Worm (Caenorhabditis elegans) whole organism, early embryonic: ENCODE data around the gene F23H11.5.

Experiments
- B0310.2 ChIP-seq: sonication (generic microtip); optimal IDR thresholded peaks from 2 replicates; lab custom pipeline; 2016; ENCODE audit warnings: mild to moderate bottlenecking, missing genetic modification characterization, missing compliant biosample characterization
- F13C5.2 ChIP-seq: sonication (generic microtip); optimal IDR thresholded peaks from 2 replicates; lab custom pipeline; 2017; ENCODE audit warnings: mild to moderate bottlenecking, missing genetic modification characterization, inconsistent platforms, missing compliant biosample characterization
- aly-1 ChIP-seq: sonication (generic microtip); optimal IDR thresholded peaks from 2 replicates; lab custom pipeline; 2016; ENCODE audit warnings: missing genetic modification characterization, missing compliant biosample characterization
- ama-1 ChIP-seq: fragments of 150-350 bp; optimal IDR thresholded peaks from 2 replicates; lab custom pipeline; 2014
- ceh-13 ChIP-seq: fragments of 200-800 bp; sonication (Bioruptor generic); optimal IDR thresholded peaks from 2 replicates; lab custom pipeline; 2018; ENCODE audit warnings: mild to moderate bottlenecking, missing genetic modification characterization, missing compliant biosample characterization
- ceh-36 ChIP-seq: sonication (generic microtip); optimal IDR thresholded peaks from 2 replicates; lab custom pipeline; 2016; ENCODE audit warnings: missing genetic modification characterization, inconsistent platforms, missing compliant biosample characterization
- ets-7 ChIP-seq: sonication (generic microtip); optimal IDR thresholded peaks from 2 replicates; lab custom pipeline; 2016; ENCODE audit warnings: missing genotype, missing genetic modification characterization, missing compliant biosample characterization
- flt-1 ChIP-seq: fragments of 200-800 bp; sonication (Bioruptor generic); IDR thresholded peaks from 2 replicates; pipeline ENCODE4 v1.3.6; 2022; ENCODE audit warnings: missing genetic modification characterization, missing compliant biosample characterization
- hmbx-1 ChIP-seq: sonication (generic microtip); optimal IDR thresholded peaks from 2 replicates; lab custom pipeline; 2016; ENCODE audit warnings: mild to moderate bottlenecking, missing genetic modification characterization, missing compliant biosample characterization
- hmg-4 ChIP-seq: fragments of 200-800 bp; sonication (Bioruptor generic); optimal IDR thresholded peaks from 2 replicates; lab custom pipeline; 2018; ENCODE audit warnings: mild to moderate bottlenecking, missing genetic modification characterization, missing compliant biosample characterization
- hnd-1 ChIP-seq: sonication (generic microtip); optimal IDR thresholded peaks from 2 replicates; lab custom pipeline; 2016; ENCODE audit warnings: missing genetic modification characterization, missing compliant biosample characterization
- pes-1 ChIP-seq: fragments of 200-800 bp; sonication (Bioruptor generic); IDR thresholded peaks from 2 replicates; pipeline ENCODE4 v1.3.6; 2022; ENCODE audit warnings: missing genetic modification reagents, missing genetic modification characterization, missing compliant biosample characterization
- scrt-1 ChIP-seq: fragments of 200-800 bp; sonication (Bioruptor generic); IDR thresholded peaks from 2 replicates; pipeline ENCODE4 v1.3.6; 2022; ENCODE audit warnings: missing genetic modification characterization, missing compliant biosample characterization
- sea-1 ChIP-seq: fragments of 200-800 bp; sonication (Bioruptor generic); conservative IDR thresholded peaks from 2 replicates; pipeline ENCODE4 v1.3.6; 2022; ENCODE audit warnings: missing genetic modification characterization, missing compliant biosample characterization
- tbx-11 ChIP-seq: fragments of 200-800 bp; sonication (Bioruptor generic); IDR thresholded peaks from 2 replicates; pipeline ENCODE4 v1.3.6; 2022; ENCODE audit warnings: missing genetic modification characterization, missing compliant biosample characterization
- tbx-37 ChIP-seq: fragments of 200-800 bp; sonication (Bioruptor generic); conservative IDR thresholded peaks from 2 replicates; pipeline ENCODE4 v1.3.6; 2022; ENCODE audit warnings: missing genetic modification reagents, missing genetic modification characterization, missing compliant biosample characterization
- tra-4 ChIP-seq: sonication (generic microtip); optimal IDR thresholded peaks from 2 replicates; lab custom pipeline; 2017; ENCODE audit warnings: missing genetic modification characterization, missing compliant biosample characterization

F23H11.5 gene

ce11 chrIII:879634-880033 is 30.8 kb downstream of the F23H11.5 start, which contains the start of the genes T24C4.5 and ucr-2.3:
Gene T24C4.5, minus strand, starts transcription at chrIII:879734.
Gene ucr-2.3, plus strand, starts transcription at chrIII:879860.
- TF ChIP-seq aly-1 (tag; lab: Kevin White, UChicago) (no peak), ama-1 (lab: Kevin White, UChicago) (no peak), tbx-11 (GFP tag; lab: Robert Waterston, UW) (no peak), hnd-1 (tag; lab: Kevin White, UChicago) (no peak), sea-1 (no peak), hmg-4 (GFP tag; lab: Kevin White, UChicago) (no peak), tbx-37 (no peak), flt-1 (no peak), B0310.2 (tag; lab: Kevin White, UChicago) (no peak), ceh-36 (tag; lab: Kevin White, UChicago) (no peak), tra-4 (tag; lab: Kevin White, UChicago) (no peak), hmbx-1 (tag; lab: Kevin White, UChicago) (no peak), ets-7 (tag; lab: Kevin White, UChicago) (no peak), ceh-13 (GFP tag; lab: Kevin White, UChicago) (no peak), scrt-1 (no peak)

ce11 chrIII:873432-873831 is 37.0 kb downstream of the F23H11.5 start, which contains the start of gene clc-19:
Gene clc-19, minus strand, starts transcription at chrIII:873566.
- TF ChIP-seq ceh-13 (GFP tag; lab: Kevin White, UChicago) (no peak), hmbx-1 (tag; lab: Kevin White, UChicago) (no peak)

- TF ChIP-seq F13C5.2 (tag; lab: Kevin White, UChicago) = no peak
- TF ChIP-seq ama-1 (lab: Kevin White, UChicago) = no peak
- no peak for TF ChIP-seq ceh-36 (tag; lab: Kevin White, UChicago)
- no peak for TF ChIP-seq hmg-4 (GFP tag; lab: Kevin White, UChicago)
- no peak for TF ChIP-seq pes-1 (GFP tag; lab: Robert Waterston, UW)
- no peak for TF ChIP-seq flt-1
- no peak for TF ChIP-seq tbx-11 (GFP tag; lab: Robert Waterston, UW)
- TF ChIP-seq hmbx-1 (tag; lab: Kevin White, UChicago) = no peak
- TF ChIP-seq ets-7 (tag; lab: Kevin White, UChicago) = no peak
- no peak for TF ChIP-seq scrt-1
- TF ChIP-seq sea-1 = no peak
- TF ChIP-seq tra-4 (tag; lab: Kevin White, UChicago) = no peak
- TF ChIP-seq ceh-13 (GFP tag; lab: Kevin White, UChicago) = no peak
- no peak for TF ChIP-seq hnd-1 (tag; lab: Kevin White, UChicago)
- TF ChIP-seq aly-1 (tag; lab: Kevin White, UChicago) = no peak
- TF ChIP-seq B0310.2 (tag; lab: Kevin White, UChicago) = no peak
Observed at ce11 chrIII:872373-872772, 38.0 kb downstream of the F23H11.5 start, which contains the start of the genes T24C4.3 and clc-20. Gene T24C4.3, minus strand, starts transcription at chrIII:872473. Gene clc-20, plus strand, starts transcription at chrIII:872583.

- TF ChIP-seq tbx-11 (GFP tag; lab: Robert Waterston, UW) = no peak
- no peak for TF ChIP-seq ceh-13 (GFP tag; lab: Kevin White, UChicago)
- TF ChIP-seq flt-1 = no peak
- TF ChIP-seq ceh-36 (tag; lab: Kevin White, UChicago) = no peak
- no peak for TF ChIP-seq aly-1 (tag; lab: Kevin White, UChicago)
- TF ChIP-seq B0310.2 (tag; lab: Kevin White, UChicago) = no peak
- no peak for TF ChIP-seq hnd-1 (tag; lab: Kevin White, UChicago)
- no peak for TF ChIP-seq scrt-1
Observed at ce11 chrIII:870555-870954, 39.8 kb downstream of the F23H11.5 start.

- TF ChIP-seq ets-7 (tag; lab: Kevin White, UChicago) (no peak), tbx-37 (no peak), B0310.2 (tag; lab: Kevin White, UChicago) (no peak), ama-1 (lab: Kevin White, UChicago) (no peak), hmg-4 (GFP tag; lab: Kevin White, UChicago) (peak; percentile 36), scrt-1 (no peak)
Observed at ce11 chrIII:869869-870268, 40.5 kb downstream of the F23H11.5 start, which contains the start of gene T24C4.2. Gene T24C4.2, minus strand, starts transcription at chrIII:869969.

- TF ChIP-seq scrt-1 (no peak), ceh-13 (GFP tag; lab: Kevin White, UChicago) (no peak), tra-4 (tag; lab: Kevin White, UChicago) (no peak), sea-1 (no peak), hmbx-1 (tag; lab: Kevin White, UChicago) (no peak), hmg-4 (GFP tag; lab: Kevin White, UChicago) (no peak), tbx-11 (GFP tag; lab: Robert Waterston, UW) (no peak), tbx-37 (no peak), F13C5.2 (tag; lab: Kevin White, UChicago) (no peak), aly-1 (tag; lab: Kevin White, UChicago) (no peak)
Observed at ce11 chrIII:868866-869265, 41.5 kb downstream of the F23H11.5 start.

ce11 chrIII:861819-862356 is 48.5 kb downstream of the F23H11.5 start, which contains the start of gene arx-4:
Gene arx-4, plus strand, starts transcription at chrIII:862306.
- TF ChIP-seq scrt-1 (no peak), F13C5.2 (tag; lab: Kevin White, UChicago) (no peak), hmbx-1 (tag; lab: Kevin White, UChicago) (no peak), sea-1 (no peak), ets-7 (tag; lab: Kevin White, UChicago) (no peak), ceh-13 (GFP tag; lab: Kevin White, UChicago) (no peak), pes-1 (GFP tag; lab: Robert Waterston, UW) (no peak), flt-1 (no peak), hnd-1 (tag; lab: Kevin White, UChicago) (no peak), ceh-36 (tag; lab: Kevin White, UChicago) (no peak), B0310.2 (tag; lab: Kevin White, UChicago) (no peak), tbx-11 (GFP tag; lab: Robert Waterston, UW) (no peak)
